Fruit fly (Drosophila melanogaster) whole organism, embryonic: ENCODE measurements around the gene p115.
A peak's percentile ranks its signal among the peaks of the same experiment; 100 is the strongest.

Experiments
- Abd-B ChIP-seq: fragments of 200-800 bp; sonication (Bioruptor generic); optimal IDR thresholded peaks from 2 replicates; lab custom pipeline; 2018; ENCODE audit warnings: missing biosample characterization, mild to moderate bottlenecking, missing genetic modification characterization, moderate library complexity
- BtbVII ChIP-seq: fragments of 200-800 bp; sonication (Bioruptor generic); optimal IDR thresholded peaks from 3 replicates; lab custom pipeline; 2017; ENCODE audit warnings: missing biosample characterization, mild to moderate bottlenecking, missing genetic modification characterization
- CG10267 ChIP-seq: fragments of 200-800 bp; sonication (Bioruptor generic); optimal IDR thresholded peaks from 2 replicates; lab custom pipeline; 2018; ENCODE audit warnings: missing biosample characterization, mild to moderate bottlenecking, missing genetic modification characterization, moderate library complexity
- CG10543 ChIP-seq: fragments of 200-800 bp; sonication (Bioruptor generic); optimal IDR thresholded peaks from 3 replicates; lab custom pipeline; 2017; ENCODE audit warnings: missing biosample characterization, mild to moderate bottlenecking, missing genetic modification characterization, moderate library complexity
- CG12236 ChIP-seq: fragments of 200-800 bp; sonication (Bioruptor generic); optimal IDR thresholded peaks from 2 replicates; lab custom pipeline; 2016; ENCODE audit warnings: missing biosample characterization, missing genetic modification characterization
- CG13624 ChIP-seq: fragments of 200-800 bp; sonication (Bioruptor generic); optimal IDR thresholded peaks from 2 replicates; lab custom pipeline; 2016; ENCODE audit warnings: missing biosample characterization, missing genetic modification characterization
- CG15479 ChIP-seq: fragments of 200-800 bp; sonication (Bioruptor generic); optimal IDR thresholded peaks from 3 replicates; lab custom pipeline; 2019; ENCODE audit warnings: missing biosample characterization, mild to moderate bottlenecking, missing genetic modification characterization, moderate library complexity
- CG1602 ChIP-seq: fragments of 200-800 bp; sonication (Bioruptor generic); optimal IDR thresholded peaks from 3 replicates; lab custom pipeline; 2016; ENCODE audit warnings: missing biosample characterization, missing genetic modification characterization
- CG1647 ChIP-seq: fragments of 200-800 bp; sonication (Bioruptor generic); optimal IDR thresholded peaks from 3 replicates; lab custom pipeline; 2016; ENCODE audit warnings: missing biosample characterization, missing genetic modification characterization
- CG17385 ChIP-seq: fragments of 200-800 bp; sonication (Bioruptor generic); optimal IDR thresholded peaks from 3 replicates; lab custom pipeline; 2018; ENCODE audit warnings: missing biosample characterization, mild to moderate bottlenecking, missing genetic modification characterization
- CG18262 ChIP-seq: fragments of 200-800 bp; optimal IDR thresholded peaks from 3 replicates; lab custom pipeline; 2019; ENCODE audit warnings: missing biosample characterization, mild to moderate bottlenecking, missing genetic modification characterization, moderate library complexity
- CG2129 ChIP-seq: fragments of 200-800 bp; sonication (Bioruptor generic); IDR thresholded peaks from 2 replicates; pipeline ENCODE4 v1.3.6; 2022; ENCODE audit warnings: missing biosample characterization, missing genetic modification characterization; ENCODE audit not compliant: partially characterized antibody
- CG2875 ChIP-seq: fragments of 200-800 bp; sonication (Bioruptor generic); optimal IDR thresholded peaks from 2 replicates; lab custom pipeline; 2017; ENCODE audit warnings: missing biosample characterization, mild to moderate bottlenecking, missing genetic modification characterization, missing genetic modification reagents
- CG30403 ChIP-seq: fragments of 200-800 bp; sonication (Bioruptor generic); optimal IDR thresholded peaks from 3 replicates; lab custom pipeline; 2016; ENCODE audit warnings: missing biosample characterization, missing genetic modification characterization
- CG31388 ChIP-seq: fragments of 200-800 bp; sonication (Bioruptor generic); optimal IDR thresholded peaks from 2 replicates; lab custom pipeline; 2016; ENCODE audit warnings: missing biosample characterization, missing genetic modification characterization
- CG4854 ChIP-seq: fragments of 200-800 bp; sonication (Bioruptor generic); optimal IDR thresholded peaks from 2 replicates; lab custom pipeline; 2016; ENCODE audit warnings: missing biosample characterization, missing genetic modification characterization, inconsistent platforms
- CG7357 ChIP-seq: fragments of 200-800 bp; sonication (Bioruptor generic); IDR thresholded peaks from 3 replicates; pipeline ENCODE4 v1.3.6; 2022; ENCODE audit warnings: missing biosample characterization, missing genetic modification characterization
- CG7556 ChIP-seq: fragments of 200-800 bp; sonication (Bioruptor generic); optimal IDR thresholded peaks from 2 replicates; lab custom pipeline; 2017; ENCODE audit warnings: missing biosample characterization, mild to moderate bottlenecking, missing genetic modification characterization
- CG7928 ChIP-seq: fragments of 200-800 bp; sonication (Bioruptor generic); optimal IDR thresholded peaks from 2 replicates; lab custom pipeline; 2017; ENCODE audit warnings: missing biosample characterization, mild to moderate bottlenecking, missing genetic modification characterization
- CG8089 ChIP-seq: fragments of 200-800 bp; sonication (Bioruptor generic); optimal IDR thresholded peaks from 3 replicates; lab custom pipeline; 2016; ENCODE audit warnings: missing biosample characterization, missing genetic modification characterization
- CG8290 ChIP-seq, 3 experiments: fragments of 200-800 bp; sonication (Bioruptor generic); optimal IDR thresholded peaks; 2 replicates each; lab custom pipeline; 2016 to 2019; ENCODE audit warnings: missing biosample characterization in 3 of 3, missing genetic modification characterization in 3 of 3, mild to moderate bottlenecking in 2 of 3, moderate library complexity in 1 of 3
- CG8765 ChIP-seq: fragments of 200-800 bp; sonication (Bioruptor generic); IDR thresholded peaks from 2 replicates; pipeline ENCODE4 v1.3.6; 2022; ENCODE audit warnings: missing biosample characterization, missing genetic modification characterization
- CG9876 ChIP-seq: fragments of 200-800 bp; sonication (Bioruptor generic); optimal IDR thresholded peaks from 2 replicates; lab custom pipeline; 2016; ENCODE audit warnings: missing biosample characterization, missing genetic modification characterization
- Dref ChIP-seq: fragments of 200-800 bp; sonication (Bioruptor generic); IDR thresholded peaks from 2 replicates; pipeline ENCODE4 v1.3.6; 2022; ENCODE audit warnings: missing biosample characterization, missing genetic modification characterization
- Ets65A ChIP-seq: fragments of 200-800 bp; sonication (Bioruptor generic); peaks from one replicate; lab custom pipeline; 2016; ENCODE audit warnings: missing biosample characterization, missing genetic modification characterization
- Fer2 ChIP-seq: fragments of 200-800 bp; sonication (Bioruptor generic); optimal IDR thresholded peaks from 2 replicates; lab custom pipeline; 2018; ENCODE audit warnings: missing biosample characterization, mild to moderate bottlenecking, missing genetic modification characterization, moderate library complexity
- GATAe ChIP-seq: fragments of 200-800 bp; sonication (Bioruptor generic); conservative IDR thresholded peaks from 2 replicates; pipeline ENCODE4 v1.3.6; 2022; ENCODE audit warnings: missing biosample characterization, missing genetic modification characterization
- HHEX ChIP-seq: fragments of 200-800 bp; sonication (Bioruptor generic); optimal IDR thresholded peaks from 3 replicates; lab custom pipeline; 2017; ENCODE audit warnings: missing biosample characterization, mild to moderate bottlenecking, missing genetic modification characterization, missing genetic modification reagents
- HLHmδ ChIP-seq: fragments of 200-800 bp; sonication (Bioruptor generic); optimal IDR thresholded peaks from 2 replicates; lab custom pipeline; 2018; ENCODE audit warnings: missing biosample characterization, mild to moderate bottlenecking, missing genetic modification characterization, moderate library complexity
- HmgD ChIP-seq: fragments of 200-800 bp; sonication (Bioruptor generic); optimal IDR thresholded peaks from 3 replicates; lab custom pipeline; 2016; ENCODE audit warnings: missing biosample characterization, missing genetic modification characterization
- Optix ChIP-seq: fragments of 200-800 bp; sonication (Bioruptor generic); IDR thresholded peaks from 3 replicates; pipeline ENCODE4 v1.3.6; 2022; ENCODE audit warnings: missing biosample characterization, missing genetic modification characterization
- Rfx ChIP-seq: fragments of 200-800 bp; sonication (Bioruptor generic); IDR thresholded peaks from 2 replicates; pipeline ENCODE4 v1.3.6; 2022; ENCODE audit warnings: missing biosample characterization, missing genetic modification characterization
- Rx ChIP-seq: fragments of 200-800 bp; sonication (Bioruptor generic); IDR thresholded peaks from 2 replicates; pipeline ENCODE4 v1.3.6; 2022; ENCODE audit warnings: missing biosample characterization, missing genetic modification characterization
- Tbp ChIP-seq: fragments of >200 bp; optimal IDR thresholded peaks from 2 replicates; lab custom pipeline; 2018; ENCODE audit warnings: missing biosample characterization, missing genetic modification characterization
- ato ChIP-seq: fragments of 200-800 bp; sonication (Bioruptor generic); IDR thresholded peaks from 2 replicates; pipeline ENCODE4 v1.3.6; 2022; ENCODE audit warnings: missing biosample characterization, missing genetic modification characterization; ENCODE audit not compliant: partially characterized antibody
- bowl ChIP-seq: fragments of 200-800 bp; sonication (Bioruptor generic); IDR thresholded peaks from 2 replicates; pipeline ENCODE4 v1.3.6; 2022; ENCODE audit warnings: missing biosample characterization, missing genetic modification characterization
- crol ChIP-seq: fragments of 200-800 bp; sonication (Bioruptor generic); IDR thresholded peaks from 2 replicates; pipeline ENCODE4 v1.3.6; 2022; ENCODE audit warnings: missing biosample characterization, missing genetic modification characterization
- danr ChIP-seq: fragments of 200-800 bp; sonication (Bioruptor generic); IDR thresholded peaks from 2 replicates; pipeline ENCODE4 v1.3.6; 2022; ENCODE audit warnings: missing biosample characterization, missing genetic modification characterization
- dpn ChIP-seq, 2 experiments: fragments of 200-800 bp; sonication (Bioruptor generic); optimal IDR thresholded peaks; 3 replicates each; lab custom pipeline; 2016; ENCODE audit warnings: missing biosample characterization in 2 of 2, missing genetic modification characterization in 2 of 2
- lilli ChIP-seq: fragments of 200-800 bp; sonication (Bioruptor generic); optimal IDR thresholded peaks from 3 replicates; lab custom pipeline; 2016; ENCODE audit warnings: missing biosample characterization, missing genetic modification characterization
- nau ChIP-seq: fragments of 200-800 bp; sonication (Bioruptor generic); optimal IDR thresholded peaks from 3 replicates; lab custom pipeline; 2017; ENCODE audit warnings: missing biosample characterization, mild to moderate bottlenecking, missing genetic modification characterization, missing genetic modification reagents
- prd ChIP-seq, 3 experiments: fragments of >200 bp in 2 of 3; fragments of 200-800 bp in 1 of 3; sonication (Bioruptor generic) in 1 of 3; optimal IDR thresholded peaks in 2 of 3; IDR thresholded peaks in 1 of 3; 2 replicates in 2 of 3; 3 replicates in 1 of 3; pipeline versions ENCODE4 v1.3.6 to Lab custom; 2017 to 2022; ENCODE audit warnings: missing biosample characterization in 1 of 3, missing genetic modification characterization in 1 of 3
- sisA ChIP-seq: fragments of 200-800 bp; sonication (Bioruptor generic); IDR thresholded peaks from 2 replicates; pipeline ENCODE4 v1.3.6; 2022; ENCODE audit warnings: missing biosample characterization, missing genetic modification characterization
- ssp ChIP-seq: fragments of 200-800 bp; sonication (Bioruptor generic); IDR thresholded peaks from 2 replicates; pipeline ENCODE4 v1.3.6; 2022; ENCODE audit warnings: missing biosample characterization, missing genetic modification characterization
- stwl ChIP-seq: fragments of 200-800 bp; sonication (Bioruptor generic); optimal IDR thresholded peaks from 3 replicates; lab custom pipeline; 2018; ENCODE audit warnings: missing biosample characterization, mild to moderate bottlenecking, missing genetic modification characterization, moderate library complexity
- sug ChIP-seq: fragments of 200-800 bp; optimal IDR thresholded peaks from 2 replicates; lab custom pipeline; 2019; ENCODE audit warnings: missing biosample characterization, mild to moderate bottlenecking, missing genetic modification characterization, moderate library complexity
- vnd ChIP-seq: fragments of 200-800 bp; sonication (Bioruptor generic); IDR thresholded peaks from 3 replicates; pipeline ENCODE4 v1.3.6; 2022; ENCODE audit warnings: missing biosample characterization, missing genetic modification characterization; ENCODE audit not compliant: partially characterized antibody
- vvl ChIP-seq: fragments of 200-800 bp; sonication (Bioruptor generic); IDR thresholded peaks from 2 replicates; pipeline ENCODE4 v1.3.6; 2022; ENCODE audit warnings: missing biosample characterization, missing genetic modification characterization

The p115 gene

dm6 chrX:7908239-7909068 lies 14.6 kb downstream of the p115 start, which contains the start of the genes dpr14 and spidey (continued):
- peak; percentile 91 for TF ChIP-seq BtbVII (GFP tag; lab: Kevin White, UChicago)
- peak; percentile 81 for TF ChIP-seq Rx
- TF ChIP-seq CG8089 (GFP tag; lab: Kevin White, UChicago) = peak; percentile 75
- TF ChIP-seq CG17385 = peak; percentile 89
- peak; percentile 93 for TF ChIP-seq vvl
- TF ChIP-seq Abd-B (GFP tag; lab: Kevin White, UChicago) = peak; percentile 78
- TF ChIP-seq Fer2 (tag; lab: Kevin White, UChicago) = peak; percentile 86
- peak; percentile 88 for TF ChIP-seq CG30403 (GFP tag; lab: Kevin White, UChicago)
- TF ChIP-seq lilli = peak; percentile 92
- peak; percentile 81 for TF ChIP-seq CG10267 (tag; lab: Kevin White, UChicago)
- TF ChIP-seq Tbp (GFP tag; lab: Kevin White, UChicago) = no peak
- TF ChIP-seq CG9876 (GFP tag; lab: Kevin White, UChicago) = peak; percentile 73
- peak; percentile 89 for TF ChIP-seq Optix (GFP tag; lab: Robert Waterston, UW)
- no peak; the same call in 2 of the 3 replicates for TF ChIP-seq vnd (GFP tag; lab: Robert Waterston, UW)
- peak; percentile 77 for TF ChIP-seq bowl (GFP tag; lab: Robert Waterston, UW)
- TF ChIP-seq ssp = peak; percentile 74
- no peak for TF ChIP-seq stwl (tag; lab: Kevin White, UChicago)
- TF ChIP-seq CG15479 (GFP tag; lab: Kevin White, UChicago) = peak; percentile 9
- peak; percentile 29 for TF ChIP-seq CG8290 (GFP tag; optimal IDR thresholded peaks at IDR 0.05; lab: Kevin White, UChicago)
- peak; percentile 72 to 92 for TF ChIP-seq CG8290 (tag; optimal IDR thresholded peaks at IDR 0.05; lab: Kevin White, UChicago)
- TF ChIP-seq sisA (GFP tag; lab: Robert Waterston, UW) = peak; percentile 93
- TF ChIP-seq CG4854 = peak; percentile 83
- peak; percentile 88 for TF ChIP-seq CG13624 (GFP tag; lab: Kevin White, UChicago)
- TF ChIP-seq sug (tag; lab: Kevin White, UChicago) = peak; percentile 95
- peak; percentile 79 for TF ChIP-seq CG7357
- TF ChIP-seq Ets65A (GFP tag; lab: Kevin White, UChicago) = peak; percentile 97
- TF ChIP-seq crol (GFP tag; lab: Robert Waterston, UW) = peak; percentile 89
- TF ChIP-seq GATAe = peak; percentile 93
- TF ChIP-seq CG1647 (GFP tag; lab: Kevin White, UChicago) = peak; percentile 81
- TF ChIP-seq CG7556 = peak; percentile 90
- peak; percentile 87 for TF ChIP-seq nau
- peak; percentile 71 for TF ChIP-seq CG8765 (GFP tag; lab: Robert Waterston, UW)
- peak; percentile 55 for TF ChIP-seq CG7928 (GFP tag; lab: Kevin White, UChicago)
- TF ChIP-seq CG2875 = peak; percentile 86
- peak; percentile 58 for TF ChIP-seq Dref (GFP tag; lab: Robert Waterston, UW)
- TF ChIP-seq danr (GFP tag; lab: Robert Waterston, UW) = peak; percentile 84
- TF ChIP-seq ato (GFP tag; lab: Robert Waterston, UW) = no peak
- peak; percentile 95 for TF ChIP-seq CG10543
- peak; percentile 87 to 92 for TF ChIP-seq dpn (GFP tag; optimal IDR thresholded peaks at IDR 0.05; lab: Kevin White, UChicago)
- TF ChIP-seq HHEX (GFP tag; lab: Kevin White, UChicago) = peak; percentile 93
- no peak for TF ChIP-seq prd (optimal IDR thresholded peaks at IDR 0.05; lab: Kevin White, UChicago)
- peak; percentile 93 for TF ChIP-seq prd (GFP tag; IDR thresholded peaks at IDR 0.05; lab: Robert Waterston, UW)
- peak; percentile 52 for TF ChIP-seq HmgD (GFP tag; lab: Kevin White, UChicago)
- peak; percentile 72 for TF ChIP-seq CG12236 (GFP tag; lab: Kevin White, UChicago)
- no peak for TF ChIP-seq CG2129 (GFP tag; lab: Robert Waterston, UW)
- no peak for TF ChIP-seq HLHmδ (GFP tag; lab: Kevin White, UChicago)
- TF ChIP-seq Rfx (GFP tag; lab: Robert Waterston, UW) = peak; percentile 94
- TF ChIP-seq CG1602 (GFP tag; lab: Kevin White, UChicago) = peak; percentile 81
- TF ChIP-seq CG18262 (tag; lab: Kevin White, UChicago) = peak; percentile 90
- peak; percentile 48 for TF ChIP-seq CG31388
